Worm (Caenorhabditis elegans) whole organism, L1 larva: ENCODE results near the gene fbxa-179.

Experiments used
- C16A3.4 ChIP-seq: fragments of 150-350 bp; optimal IDR thresholded peaks from 2 replicates; lab custom pipeline; 2014; ENCODE audit warnings: missing biosample characterization, missing genetic modification characterization
- C34B4.2 ChIP-seq: sonication (generic microtip); optimal IDR thresholded peaks from 2 replicates; lab custom pipeline; 2017; ENCODE audit warnings: mild to moderate bottlenecking, missing genetic modification characterization, missing compliant biosample characterization
- ama-1 ChIP-seq: fragments of 150-350 bp; optimal IDR thresholded peaks from 2 replicates; lab custom pipeline; 2014
- ces-1 ChIP-seq: fragments of 150-350 bp; optimal IDR thresholded peaks from 2 replicates; lab custom pipeline; 2014; ENCODE audit warnings: missing biosample characterization, missing genetic modification reagents, missing genetic modification characterization
- dpl-1 ChIP-seq, 3 experiments: fragments of 150-350 bp in 2 of 3; sonication (generic microtip) in 1 of 3; optimal IDR thresholded peaks; 2 replicates each; lab custom pipeline; 2014 to 2017; ENCODE audit warnings: missing biosample characterization in 3 of 3, missing genetic modification characterization in 3 of 3, missing genetic modification reagents in 3 of 3
- efl-3 ChIP-seq: fragments of 200-800 bp; sonication (Bioruptor generic); optimal IDR thresholded peaks from 2 replicates; lab custom pipeline; 2018; ENCODE audit warnings: mild to moderate bottlenecking, missing genetic modification characterization, missing compliant biosample characterization
- egl-13 ChIP-seq: sonication (generic microtip); optimal IDR thresholded peaks from 2 replicates; lab custom pipeline; 2016; ENCODE audit warnings: missing genotype, missing genetic modification reagents, missing genetic modification characterization, missing compliant biosample characterization
- egl-27 ChIP-seq, 2 experiments: fragments of 150-350 bp in 1 of 2; sonication (generic microtip); optimal IDR thresholded peaks; 3 replicates each; lab custom pipeline; 2017 to 2018; ENCODE audit warnings: missing biosample characterization in 2 of 2, missing genetic modification characterization in 2 of 2, missing genetic modification reagents in 2 of 2
- elt-3 ChIP-seq, 6 experiments: fragments of 150-350 bp in 1 of 6; sonication (generic microtip); optimal IDR thresholded peaks; 2 replicates each; lab custom pipeline; 2017 to 2018; ENCODE audit warnings: missing biosample characterization in 6 of 6, missing genetic modification characterization in 6 of 6, inconsistent platforms in 1 of 6
- fos-1 ChIP-seq: fragments of 150-350 bp; optimal IDR thresholded peaks from 2 replicates; lab custom pipeline; 2014; ENCODE audit warnings: missing biosample characterization, missing genetic modification characterization
- isw-1 ChIP-seq: fragments of 200-800 bp; sonication (Bioruptor generic); IDR thresholded peaks from 2 replicates; pipeline ENCODE4 v1.3.6; 2022; ENCODE audit warnings: missing genetic modification characterization, missing compliant biosample characterization
- lin-39 ChIP-seq: fragments of 150-350 bp; optimal IDR thresholded peaks from 2 replicates; lab custom pipeline; 2014; ENCODE audit warnings: missing biosample characterization, missing genetic modification reagents, missing genetic modification characterization
- mab-9 ChIP-seq: fragments of 200-800 bp; sonication (Bioruptor generic); IDR thresholded peaks from 2 replicates; pipeline ENCODE4 v1.3.6; 2022; ENCODE audit warnings: missing genetic modification reagents, missing genetic modification characterization, missing compliant biosample characterization
- nhr-237 ChIP-seq: fragments of 150-350 bp; optimal IDR thresholded peaks from 2 replicates; lab custom pipeline; 2014; ENCODE audit warnings: missing biosample characterization, missing genetic modification characterization
- nhr-90 ChIP-seq: sonication (generic microtip); optimal IDR thresholded peaks from 2 replicates; lab custom pipeline; 2016; ENCODE audit warnings: mild to moderate bottlenecking, missing genetic modification characterization, missing compliant biosample characterization; ENCODE audit not compliant: poor library complexity
- pag-3 ChIP-seq: sonication (generic microtip); optimal IDR thresholded peaks from 2 replicates; lab custom pipeline; 2017; ENCODE audit warnings: missing genetic modification characterization, mild to moderate bottlenecking, missing compliant biosample characterization, antibody characterized with exemption, borderline replicate concordance; ENCODE audit not compliant: insufficient read depth
- skn-1 ChIP-seq: fragments of 150-350 bp; optimal IDR thresholded peaks from 2 replicates; lab custom pipeline; 2014; ENCODE audit warnings: missing biosample characterization, missing genetic modification characterization
- sox-4 ChIP-seq: sonication (generic microtip); optimal IDR thresholded peaks from 2 replicates; lab custom pipeline; 2016; ENCODE audit warnings: missing genetic modification characterization, missing compliant biosample characterization
- sptf-1 ChIP-seq: fragments of 150-350 bp; optimal IDR thresholded peaks from 2 replicates; lab custom pipeline; 2014; ENCODE audit warnings: missing biosample characterization, missing genetic modification characterization
- sup-37 ChIP-seq: fragments of 200-800 bp; sonication (Bioruptor generic); optimal IDR thresholded peaks from 2 replicates; lab custom pipeline; 2018; ENCODE audit warnings: mild to moderate bottlenecking, missing genetic modification characterization, missing compliant biosample characterization
- tlp-1 ChIP-seq: fragments of 150-350 bp; optimal IDR thresholded peaks from 2 replicates; lab custom pipeline; 2014; ENCODE audit warnings: missing biosample characterization, missing genetic modification characterization
- unc-30 ChIP-seq: sonication (generic microtip); optimal IDR thresholded peaks from 2 replicates; lab custom pipeline; 2017; ENCODE audit warnings: missing biosample characterization, missing genetic modification characterization
- unc-86 ChIP-seq: sonication (generic microtip); optimal IDR thresholded peaks from 2 replicates; lab custom pipeline; 2016; ENCODE audit warnings: missing genetic modification characterization, missing compliant biosample characterization
- unc-98 ChIP-seq: fragments of 200-800 bp; sonication (Bioruptor generic); IDR thresholded peaks from 2 replicates; pipeline ENCODE4 v1.3.6; 2022; ENCODE audit warnings: missing genetic modification characterization, missing compliant biosample characterization
- zag-1 ChIP-seq: fragments of 150-350 bp; optimal IDR thresholded peaks from 2 replicates; lab custom pipeline; 2014; ENCODE audit warnings: missing biosample characterization, missing genetic modification characterization

Gene fbxa-179

ce11 chrX:14370314-14370713 is 42.4 kb downstream of the fbxa-179 start, which contains the start of gene irk-3:
Gene irk-3 (minus strand): TSS chrX:14370414.
- TF ChIP-seq skn-1 (tag; lab: Kevin White, UChicago), result no peak
- TF ChIP-seq nhr-237 (tag; lab: Kevin White, UChicago), result no peak
- TF ChIP-seq zag-1 (tag; lab: Kevin White, UChicago), result no peak
- TF ChIP-seq efl-3 (GFP tag; lab: Kevin White, UChicago), result no peak
- no peak for TF ChIP-seq unc-30 (tag; lab: Kevin White, UChicago)
- TF ChIP-seq isw-1 (GFP tag; lab: Robert Waterston, UW), result no peak
- no peak for TF ChIP-seq sox-4
- TF ChIP-seq fos-1 (tag; lab: Kevin White, UChicago), result no peak
- no peak for TF ChIP-seq sup-37
- TF ChIP-seq ces-1 (GFP tag; lab: Kevin White, UChicago), result no peak
- TF ChIP-seq unc-98 (GFP tag; lab: Robert Waterston, UW), result no peak
- TF ChIP-seq dpl-1 (GFP tag; optimal IDR thresholded peaks at IDR 0.05; lab: Kevin White, UChicago), result no peak
- no peak for TF ChIP-seq C34B4.2 (tag; lab: Kevin White, UChicago)
- TF ChIP-seq unc-86 (tag; lab: Kevin White, UChicago), result no peak
- no peak for TF ChIP-seq lin-39 (tag; lab: Kevin White, UChicago)
- no peak for TF ChIP-seq nhr-90 (tag; lab: Kevin White, UChicago)
- TF ChIP-seq egl-13, result no peak
- no peak for TF ChIP-seq tlp-1 (tag; lab: Kevin White, UChicago)
- TF ChIP-seq mab-9, result no peak
- TF ChIP-seq, all 84 proteins: peak for 0

- TF ChIP-seq pag-3 (tag; lab: Kevin White, UChicago), result no peak
- no peak for TF ChIP-seq egl-27 (tag; optimal IDR thresholded peaks at IDR 0.05; lab: Kevin White, UChicago)
- no peak for TF ChIP-seq mab-9
- no peak for TF ChIP-seq sptf-1 (tag; lab: Kevin White, UChicago)
- TF ChIP-seq ama-1, result no peak
- TF ChIP-seq elt-3 (tag; optimal IDR thresholded peaks at IDR 0.05; lab: Kevin White, UChicago), result no peak
- TF ChIP-seq C16A3.4 (tag; lab: Kevin White, UChicago), result no peak
Measured at ce11 chrX:14366081-14366480, 46.6 kb downstream of the fbxa-179 start.
